Worm (Caenorhabditis elegans): ENCODE data around the gene madd-3.

Gene madd-3

DNA sequence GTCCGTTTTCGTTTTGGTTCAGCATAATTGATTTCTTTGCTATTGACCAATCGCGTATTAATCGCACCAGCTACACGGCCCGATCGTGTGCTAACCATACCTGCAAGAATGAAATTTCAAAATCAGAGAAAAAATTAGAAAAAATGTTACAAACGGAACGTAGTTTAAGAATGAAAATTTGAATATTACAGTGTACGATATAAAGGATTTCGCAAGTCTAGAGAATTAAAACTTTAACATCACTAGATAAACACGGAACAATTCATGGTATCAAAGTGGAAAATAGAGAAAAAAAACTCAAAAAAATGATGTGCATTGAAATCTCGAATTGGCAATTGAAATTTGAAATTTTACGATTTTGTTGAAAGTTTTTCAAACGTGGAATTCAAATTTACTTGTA lies at the start of gene madd-3:
TSS of gene madd-3 (minus strand) at position 101 of the 400 bp plus-strand sequence.
- TF ChIP-seq fkh-10 (GFP tag; optimal IDR thresholded peaks at IDR 0.05) (no peak), ztf-4 (tag; optimal IDR thresholded peaks at IDR 0.05) (no peak), nhr-12 (tag; optimal IDR thresholded peaks at IDR 0.05) (no peak), jun-1 (tag; optimal IDR thresholded peaks at IDR 0.05) (no peak), isw-1 (GFP tag; IDR thresholded peaks at IDR 0.05) (no peak), efl-1 (optimal IDR thresholded peaks at IDR 0.05) (no peak), efl-1 (GFP tag; optimal IDR thresholded peaks at IDR 0.05 in 1 of 2) (no peak)

DNA sequence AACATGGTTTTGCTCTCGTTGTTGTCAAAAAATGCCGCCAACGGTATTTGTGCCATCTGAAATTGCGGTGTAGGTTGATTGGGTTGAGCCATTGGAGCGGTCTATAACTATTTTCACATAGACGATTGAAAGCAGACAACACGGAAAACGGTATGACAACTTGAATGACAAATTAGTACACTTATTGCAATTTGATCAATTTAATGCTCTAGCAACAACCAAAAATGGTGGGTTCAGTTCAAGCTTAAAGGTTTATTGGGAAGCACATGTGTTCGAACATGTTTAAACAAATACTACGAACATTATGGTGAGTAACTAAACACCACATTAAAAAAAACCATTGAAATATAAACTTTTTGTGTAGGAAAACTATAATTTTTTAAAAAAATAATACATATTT lies 43.9 kb upstream of the madd-3 start, which contains the start of gene sel-7:
TSS of gene sel-7 (minus strand) at position 101 of the 400 bp plus-strand sequence.
- TF ChIP-seq unc-130 (tag; optimal IDR thresholded peaks at IDR 0.05) (no peak), ceh-88 (GFP tag; IDR thresholded peaks at IDR 0.05) (no peak), pax-3 (tag; optimal IDR thresholded peaks at IDR 0.05) (no peak), nhr-85 (tag) (no peak), mab-9 (GFP tag; IDR thresholded peaks at IDR 0.05) (no peak), fkh-4 (tag; optimal IDR thresholded peaks at IDR 0.05; ENCODE audit: borderline replicate concordance) (no peak), unc-62 (GFP tag; optimal IDR thresholded peaks at IDR 0.05) (no peak), lsy-2 (tag; optimal IDR thresholded peaks at IDR 0.05) (no peak), ztf-11 (tag; optimal IDR thresholded peaks at IDR 0.05) (no peak), sox-4 (tag; optimal IDR thresholded peaks at IDR 0.05) (no peak), nhr-11 (tag; optimal IDR thresholded peaks at IDR 0.05) (no peak), mep-1 (tag; optimal IDR thresholded peaks at IDR 0.05) (no peak), irx-1 (tag; optimal IDR thresholded peaks at IDR 0.05) (no peak), efl-1 (optimal IDR thresholded peaks at IDR 0.05) (no peak), efl-1 (GFP tag; optimal IDR thresholded peaks at IDR 0.05 in 1 of 2) (no peak), hpl-2 (GFP tag; optimal IDR thresholded peaks at IDR 0.05) (no peak)

DNA sequence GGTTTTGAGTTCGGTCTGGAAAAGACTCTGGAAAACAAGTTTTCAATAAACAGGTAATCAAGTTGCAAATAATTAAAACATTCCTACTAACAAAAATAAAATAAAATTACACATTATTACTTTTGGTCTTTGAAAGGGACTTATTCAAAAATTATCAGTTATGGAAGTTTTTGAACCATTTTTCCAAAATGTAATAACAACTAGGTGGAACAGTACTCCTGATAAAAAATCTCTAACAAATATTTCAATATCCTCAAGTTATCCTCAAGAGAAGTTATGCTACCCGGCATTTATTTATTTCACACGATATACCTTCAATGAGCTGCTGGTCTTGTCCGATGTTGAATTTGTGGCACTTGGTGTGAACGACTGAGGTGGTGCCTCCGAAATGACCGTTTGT lies 43.3 kb upstream of the madd-3 start:
- TF ChIP-seq mep-1 (tag; optimal IDR thresholded peaks at IDR 0.05) (no peak), ceh-82 (tag; optimal IDR thresholded peaks at IDR 0.05) (no peak), efl-1 (optimal IDR thresholded peaks at IDR 0.05) (no peak), efl-1 (GFP tag; optimal IDR thresholded peaks at IDR 0.05 in 1 of 2) (peak in 1 of 2 experiments; percentile 72), C16A3.4 (tag; optimal IDR thresholded peaks at IDR 0.05) (no peak)

DNA sequence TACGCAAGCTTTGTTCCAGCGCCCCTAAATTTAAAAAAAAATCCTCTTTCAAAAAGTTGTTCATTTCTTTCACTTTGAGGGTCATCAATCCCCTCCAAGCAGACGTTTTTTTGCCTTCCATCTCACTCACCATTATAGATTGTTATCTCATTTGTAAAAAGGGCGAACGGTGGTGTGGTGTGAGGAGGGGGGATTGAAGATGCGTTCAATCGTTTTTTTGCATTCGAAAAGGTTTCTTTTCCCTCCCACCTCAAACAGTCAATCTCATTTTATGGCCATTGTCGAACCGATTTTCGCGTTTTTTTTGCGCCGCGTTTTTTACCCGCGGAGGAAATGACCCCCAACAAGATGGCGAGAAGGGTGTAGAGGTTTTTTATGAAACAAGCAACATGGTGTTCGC lies 42.4 kb upstream of the madd-3 start:
- TF ChIP-seq lsy-2 (tag; optimal IDR thresholded peaks at IDR 0.05) (no peak), dsc-1 (tag; optimal IDR thresholded peaks at IDR 0.05) (no peak), ama-1 (optimal IDR thresholded peaks at IDR 0.05) (no peak), ceh-90 (tag; optimal IDR thresholded peaks at IDR 0.05) (no peak), fkh-10 (GFP tag; optimal IDR thresholded peaks at IDR 0.05) (no peak), aha-1 (tag; optimal IDR thresholded peaks at IDR 0.05) (no peak), ets-5 (GFP tag; IDR thresholded peaks at IDR 0.05) (no peak), fkh-4 (tag; optimal IDR thresholded peaks at IDR 0.05; ENCODE audit: borderline replicate concordance) (no peak), nhr-12 (tag; optimal IDR thresholded peaks at IDR 0.05) (no peak)

DNA sequence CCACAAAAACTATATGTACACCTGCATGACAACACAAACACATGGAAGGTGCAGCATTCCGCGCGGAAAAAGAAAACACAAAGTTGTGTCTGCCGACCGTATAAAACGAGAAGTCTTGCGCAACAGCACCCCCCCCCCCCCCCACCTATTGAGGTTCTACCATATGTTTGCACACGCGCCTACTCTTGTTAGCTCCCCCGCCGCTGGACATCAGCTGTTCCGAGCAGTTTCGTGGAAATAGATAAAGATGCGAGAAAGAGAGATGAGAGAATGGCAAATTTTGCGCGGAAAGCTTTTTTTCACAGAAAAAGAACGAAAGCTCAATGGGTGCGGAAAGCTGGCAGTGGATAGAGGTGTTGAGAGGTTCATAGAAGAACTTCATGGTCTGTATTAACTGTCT lies 39.2 kb upstream of the madd-3 start:
- TF ChIP-seq elt-2 (tag; optimal IDR thresholded peaks at IDR 0.05) (no peak), ets-5 (GFP tag; IDR thresholded peaks at IDR 0.05) (no peak), unc-30 (tag; optimal IDR thresholded peaks at IDR 0.05) (no peak), lin-14 (GFP tag; optimal IDR thresholded peaks at IDR 0.05) (peak; percentile 25), rnt-1 (tag; optimal IDR thresholded peaks at IDR 0.05) (peak; percentile 14)

DNA sequence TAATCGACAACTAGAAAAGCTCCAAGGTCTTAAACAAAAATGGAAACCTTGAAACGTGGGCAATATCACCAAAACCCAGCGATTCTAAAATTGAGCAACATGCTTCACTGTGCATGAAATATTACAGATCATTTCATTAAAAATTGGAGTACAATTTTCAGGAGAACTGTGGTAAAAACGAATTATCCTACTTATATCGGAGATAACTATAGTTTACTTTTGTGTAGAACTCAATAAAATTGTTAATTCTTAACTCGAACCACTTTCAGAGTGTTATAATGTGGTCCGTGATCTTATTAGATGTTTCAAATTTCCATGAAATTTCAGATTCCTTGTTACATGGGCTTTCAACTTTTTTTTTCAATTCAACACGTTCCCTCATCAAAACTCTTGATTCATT lies 38.8 kb upstream of the madd-3 start, which contains the start of gene K04G11.1:
TSS of gene K04G11.1 (plus strand) at position 301 of the 400 bp plus-strand sequence.
- TF ChIP-seq jun-1 (tag; optimal IDR thresholded peaks at IDR 0.05) = no peak
- TF ChIP-seq fkh-10 (GFP tag; optimal IDR thresholded peaks at IDR 0.05) = no peak
- no peak for TF ChIP-seq hlh-17 (GFP tag; optimal IDR thresholded peaks at IDR 0.05; ENCODE audit: borderline replicate concordance)
- TF ChIP-seq isw-1 (GFP tag; IDR thresholded peaks at IDR 0.05) = no peak
- no peak for TF ChIP-seq zag-1 (tag; optimal IDR thresholded peaks at IDR 0.05)
- TF ChIP-seq unc-98 (GFP tag; IDR thresholded peaks at IDR 0.05) = no peak
- TF ChIP-seq snpc-4 (tag; optimal IDR thresholded peaks at IDR 0.05) = no peak
- no peak for TF ChIP-seq nhr-11 (tag; optimal IDR thresholded peaks at IDR 0.05)
- no peak for TF ChIP-seq nhr-77 (tag; optimal IDR thresholded peaks at IDR 0.05)
- TF ChIP-seq nhr-85 (tag) = no peak
- no peak for TF ChIP-seq unc-62 (GFP tag; optimal IDR thresholded peaks at IDR 0.05)
